Fruit fly (Drosophila melanogaster): ENCODE results near the gene CG32071.

CG32071 gene

DNA sequence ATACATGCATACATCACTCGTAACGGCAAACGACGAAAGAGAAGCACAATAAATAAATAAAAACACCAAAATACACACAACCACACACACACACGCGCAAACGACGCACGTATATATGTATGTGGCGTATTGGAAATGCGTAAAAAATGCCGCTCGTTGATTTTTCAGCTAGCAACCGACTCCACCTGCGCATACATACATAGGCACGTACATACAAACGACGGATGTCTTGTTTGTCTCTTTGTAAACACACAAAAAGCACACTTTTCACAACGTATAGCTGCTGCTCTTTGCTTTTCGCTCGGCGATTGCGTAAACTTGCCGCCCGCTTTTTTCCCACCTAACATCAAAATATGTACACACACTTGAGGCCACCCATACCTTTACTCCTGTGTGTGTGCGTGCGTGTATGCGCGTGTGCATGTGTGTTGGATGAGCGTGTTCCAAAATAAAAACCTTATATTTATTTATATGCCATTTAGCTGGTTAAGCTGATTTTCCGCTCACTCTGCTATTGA is 16.3 kb upstream of the CG32071 start (continued):
- peak; percentile 63 for TF ChIP-seq rib (GFP tag; IDR thresholded peaks at IDR 0.05)
- TF ChIP-seq Med (GFP tag), result peak; percentile 64
- no peak for TF ChIP-seq seq (GFP tag; IDR thresholded peaks at IDR 0.05)
- TF ChIP-seq CG12155 (GFP tag; optimal IDR thresholded peaks at IDR 0.05), result peak; percentile 46
- no peak for TF ChIP-seq tna (GFP tag; IDR thresholded peaks at IDR 0.05; ENCODE audit: partially characterized antibody)
- TF ChIP-seq Side (GFP tag; optimal IDR thresholded peaks at IDR 0.05), result peak; percentile 29
- peak; percentile 80 for TF ChIP-seq sd (tag; optimal IDR thresholded peaks at IDR 0.05)
- no peak for TF ChIP-seq Eip74EF (GFP tag; optimal IDR thresholded peaks at IDR 0.05)

DNA sequence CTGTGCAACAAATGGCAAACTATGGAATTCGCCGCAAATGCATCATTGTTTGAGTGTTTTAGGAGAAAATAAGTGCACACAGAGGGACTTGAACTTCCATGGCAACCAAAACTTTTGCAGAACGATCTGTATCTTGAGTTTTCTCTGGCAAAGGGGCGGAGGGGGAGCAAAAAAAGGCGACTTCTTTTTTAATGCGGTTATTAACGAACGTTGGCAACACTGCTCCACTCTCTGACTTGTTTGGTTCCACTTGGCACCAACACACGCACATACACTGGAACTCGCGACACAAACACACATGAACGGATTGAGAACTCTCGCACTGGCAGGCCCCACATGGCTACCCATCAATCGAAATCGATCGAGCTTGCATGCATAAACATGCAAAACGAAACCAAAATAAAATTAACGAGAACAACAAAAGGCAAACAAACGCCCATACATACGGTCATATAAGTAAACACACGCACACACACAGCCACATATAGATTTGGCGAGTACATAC is 15.8 kb upstream of the CG32071 start:
- TF ChIP-seq CG10431 (GFP tag; optimal IDR thresholded peaks at IDR 0.05) (no peak), jumu (GFP tag; optimal IDR thresholded peaks at IDR 0.05) (no peak), CG7839 (tag; optimal IDR thresholded peaks at IDR 0.05) (no peak), CG17612 (GFP tag; IDR thresholded peaks at IDR 0.05) (peak; percentile 42; the same call in 1 of the 2 replicates), CG12391 (tag; optimal IDR thresholded peaks at IDR 0.05) (no peak), CG16813 (GFP tag; IDR thresholded peaks at IDR 0.05; ENCODE audit: partially characterized antibody) (0 out of 3 replicates have a peak, but pooled peaks have one; percentile 13), CG2875 (GFP tag; optimal IDR thresholded peaks at IDR 0.05) (no peak), Eip74EF (GFP tag; optimal IDR thresholded peaks at IDR 0.05) (no peak), Mrtf (GFP tag; IDR thresholded peaks at IDR 0.05) (0 out of 3 replicates have a peak, but pooled peaks have one; percentile 28), CG7745 (tag; optimal IDR thresholded peaks at IDR 0.05) (no peak), CG18476 (GFP tag; optimal IDR thresholded peaks at IDR 0.05) (no peak), tup (GFP tag; optimal IDR thresholded peaks at IDR 0.05) (no peak), ttk (GFP tag; IDR thresholded peaks at IDR 0.05) (no peak), PHDP (tag; optimal IDR thresholded peaks at IDR 0.05) (no peak), gcm2 (GFP tag; optimal IDR thresholded peaks at IDR 0.05) (no peak), NFAT (GFP tag; IDR thresholded peaks at IDR 0.05) (peak; percentile 52; the same call in 1 of the 2 replicates), CG6272 (GFP tag; IDR thresholded peaks at IDR 0.05) (peak; percentile 23; the same call in 1 of the 2 replicates), psq (GFP tag; optimal IDR thresholded peaks at IDR 0.05) (no peak), lilli (GFP tag; optimal IDR thresholded peaks at IDR 0.05) (no peak), CG34224 (GFP tag; IDR thresholded peaks at IDR 0.05; ENCODE audit: partially characterized antibody) (0 out of 3 replicates have a peak, but pooled peaks have one; percentile 51), pum (GFP tag; optimal IDR thresholded peaks at IDR 0.05) (no peak), CG11560 (tag; IDR thresholded peaks at IDR 0.05) (no peak), CG2116 (GFP tag; optimal IDR thresholded peaks at IDR 0.05) (no peak), Antp (GFP tag; optimal IDR thresholded peaks at IDR 0.05) (peak; percentile 29), CG9727 (GFP tag; optimal IDR thresholded peaks at IDR 0.05) (no peak), jing (GFP tag; optimal IDR thresholded peaks at IDR 0.05) (no peak), zf30C (GFP tag; optimal IDR thresholded peaks at IDR 0.05) (peak; percentile 15), CG12071 (GFP tag; optimal IDR thresholded peaks at IDR 0.05) (no peak), CG8290 (GFP tag; optimal IDR thresholded peaks at IDR 0.05) (no peak), CG8290 (tag; optimal IDR thresholded peaks at IDR 0.05) (peak in 1 of 2 experiments; percentile 59), CG13424 (tag; optimal IDR thresholded peaks at IDR 0.05) (no peak), Med (GFP tag) (peak; percentile 58), crol (GFP tag; IDR thresholded peaks at IDR 0.05) (peak; percentile 77), ERR (GFP tag; optimal IDR thresholded peaks at IDR 0.05) (no peak), slbo (GFP tag; IDR thresholded peaks at IDR 0.05) (peak; percentile 66), cato (GFP tag; optimal IDR thresholded peaks at IDR 0.05; ENCODE audit: borderline replicate concordance) (no peak), CG14014 (GFP tag; IDR thresholded peaks at IDR 0.05) (no peak), CG1233 (GFP tag; optimal IDR thresholded peaks at IDR 0.05) (no peak), CG4854 (GFP tag; optimal IDR thresholded peaks at IDR 0.05) (no peak), crp (GFP tag; optimal IDR thresholded peaks at IDR 0.05) (no peak), CG7357 (GFP tag; IDR thresholded peaks at IDR 0.05) (no peak), ind (GFP tag; optimal IDR thresholded peaks at IDR 0.05) (no peak)

Measured in whole organism, embryonic.